4 fruit fly cellular contexts compared by ENCODE assay signal in the genomic region with DNA sequence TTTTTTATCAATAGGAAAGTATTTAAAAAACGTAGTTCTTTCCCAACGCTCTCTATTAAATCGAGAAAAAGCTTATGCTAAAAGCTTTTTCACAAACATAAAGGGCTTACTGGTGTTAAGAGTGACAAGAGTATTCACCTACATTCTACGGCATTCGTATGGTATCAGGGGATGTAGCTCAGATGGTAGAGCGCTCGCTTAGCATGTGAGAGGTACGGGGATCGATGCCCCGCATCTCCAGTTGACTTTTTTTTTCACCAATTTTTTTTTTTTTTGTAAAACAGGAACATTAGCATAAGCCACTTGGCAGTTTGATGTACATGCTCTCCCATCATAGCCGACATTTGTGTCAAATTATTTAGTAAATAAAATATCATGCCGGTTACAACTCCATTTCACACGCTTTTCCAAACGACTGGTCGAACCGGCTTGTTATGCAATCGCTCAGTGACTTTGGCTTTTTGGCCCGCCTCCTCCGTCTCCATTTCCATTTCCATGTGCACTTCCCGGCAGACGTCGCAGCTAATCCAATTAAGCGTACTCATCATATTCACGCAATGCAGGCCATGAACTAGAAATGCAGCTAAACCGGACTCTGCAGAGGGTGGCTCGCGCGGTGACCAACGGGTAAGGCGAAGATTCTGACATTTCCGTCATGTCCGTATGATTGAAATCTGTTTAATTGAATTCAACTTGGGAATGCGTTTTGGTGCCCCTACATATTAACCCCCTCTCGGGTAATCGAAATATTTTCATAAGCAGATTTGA.
TF ChIP-seq lines count a peak whose summit lies in the region.

No protein-coding gene starts in this region.

- TF ChIP-seq CTCF in whole organism, embryonic (GFP tag; optimal IDR thresholded peaks at IDR 0.05; lab: Kevin White, UChicago) = no peak

TF ChIP-seq in whole organism, adult, 20 proteins besides CTCF, POLR2A, EP300 and RAD21:
- TF ChIP-seq tj (GFP tag; optimal IDR thresholded peaks at IDR 0.05; lab: Kevin White, UChicago) (peak; percentile 79), cic (GFP tag; optimal IDR thresholded peaks at IDR 0.05; lab: Kevin White, UChicago) (no peak), cnc (optimal IDR thresholded peaks at IDR 0.05; lab: Kevin White, UChicago) (peak in 1 of 2 experiments; percentile 4)

TF ChIP-seq in whole organism, embryonic, 481 proteins besides CTCF, POLR2A, EP300 and RAD21 (continues in another document):
- TF ChIP-seq HLH4C (GFP tag; IDR thresholded peaks at IDR 0.05; lab: Robert Waterston, UW; ENCODE audit: partially characterized antibody) (peak; percentile 86), Poxn (GFP tag; IDR thresholded peaks at IDR 0.05; lab: Robert Waterston, UW) (no peak), Nf-YA (GFP tag; IDR thresholded peaks at IDR 0.05; lab: Robert Waterston, UW) (no peak), Atf6 (GFP tag; IDR thresholded peaks at IDR 0.05; lab: Robert Waterston, UW) (0 out of 2 replicates have a peak, but pooled peaks have one; percentile 39), Ets97D (GFP tag; optimal IDR thresholded peaks at IDR 0.05; lab: Kevin White, UChicago) (no peak), Stat92E (GFP tag; optimal IDR thresholded peaks at IDR 0.05; lab: Kevin White, UChicago) (peak in 1 of 3 experiments; percentile 7), inv (GFP tag; IDR thresholded peaks at IDR 0.05; lab: Robert Waterston, UW; ENCODE audit: partially characterized antibody) (peak; percentile 63), Bdp1 (GFP tag; optimal IDR thresholded peaks at IDR 0.05; lab: Kevin White, UChicago) (peak; percentile 99), B-H2 (GFP tag; optimal IDR thresholded peaks at IDR 0.05; lab: Kevin White, UChicago) (no peak), bbx (GFP tag; IDR thresholded peaks at IDR 0.05; lab: Robert Waterston, UW; ENCODE audit: partially characterized antibody) (peak; percentile 92), CG15601 (tag; optimal IDR thresholded peaks at IDR 0.05; lab: Kevin White, UChicago) (no peak), sug (tag; optimal IDR thresholded peaks at IDR 0.05; lab: Kevin White, UChicago) (no peak), sd (tag; optimal IDR thresholded peaks at IDR 0.05; lab: Kevin White, UChicago) (no peak), CG6813 (GFP tag; optimal IDR thresholded peaks at IDR 0.05; lab: Kevin White, UChicago) (no peak), Fer2 (tag; optimal IDR thresholded peaks at IDR 0.05; lab: Kevin White, UChicago) (no peak), CG1603 (tag; optimal IDR thresholded peaks at IDR 0.05; lab: Kevin White, UChicago) (no peak), CG7963 (GFP tag; IDR thresholded peaks at IDR 0.05; lab: Robert Waterston, UW; ENCODE audit: partially characterized antibody) (peak; percentile 94), zen2 (GFP tag; IDR thresholded peaks at IDR 0.05; lab: Robert Waterston, UW; ENCODE audit: partially characterized antibody) (peak; percentile 73; the same call in 2 of the 3 replicates), CG34224 (GFP tag; IDR thresholded peaks at IDR 0.05; lab: Robert Waterston, UW; ENCODE audit: partially characterized antibody) (peak; percentile 70), nerfin-1 (tag; optimal IDR thresholded peaks at IDR 0.05; lab: Kevin White, UChicago) (no peak), ato (GFP tag; IDR thresholded peaks at IDR 0.05; lab: Robert Waterston, UW; ENCODE audit: partially characterized antibody) (peak; percentile 94), hbn (GFP tag; IDR thresholded peaks at IDR 0.05; lab: Robert Waterston, UW; ENCODE audit: partially characterized antibody) (0 out of 2 replicates have a peak, but pooled peaks have one; percentile 29), CG13287 (GFP tag; IDR thresholded peaks at IDR 0.05; lab: Robert Waterston, UW; ENCODE audit: partially characterized antibody) (peak; percentile 32; the same call in 1 of the 2 replicates)

TF ChIP-seq in whole organism, prepupa, 60 proteins besides CTCF, POLR2A, EP300 and RAD21:
- TF ChIP-seq CG8119 (GFP tag; IDR thresholded peaks at IDR 0.05; lab: Robert Waterston, UW) (0 out of 3 replicates have a peak, but pooled peaks have one; percentile 16), svp (GFP tag; lab: Kevin White, UChicago) (peak; percentile 27), CG6792 (GFP tag; optimal IDR thresholded peaks at IDR 0.05; lab: Kevin White, UChicago) (no peak)

TF ChIP-seq in whole organism, pupa, 21 proteins besides CTCF, POLR2A, EP300 and RAD21:
- TF ChIP-seq Ets98B (GFP tag; IDR thresholded peaks at IDR 0.05; lab: Robert Waterston, UW) (peak; percentile 20; the same call in 1 of the 2 replicates), CG15710 (tag; optimal IDR thresholded peaks at IDR 0.05; lab: Kevin White, UChicago) (no peak)
